Worm (Caenorhabditis elegans): ENCODE results near the gene nas-4.

ce11 chrIII:6439854-6440253 lies 24.4 kb upstream of the nas-4 start:
- no peak for TF ChIP-seq flt-1 (GFP tag; IDR thresholded peaks at IDR 0.05)
- no peak for TF ChIP-seq ztf-29 (GFP tag; IDR thresholded peaks at IDR 0.05)
- TF ChIP-seq cog-1 (tag; optimal IDR thresholded peaks at IDR 0.05): no peak
- TF ChIP-seq ztf-23 (GFP tag; IDR thresholded peaks at IDR 0.05): no peak
- no peak for TF ChIP-seq klf-2 (GFP tag; conservative IDR thresholded peaks at IDR 0.05)
- no peak for TF ChIP-seq med-1 (GFP tag; optimal IDR thresholded peaks at IDR 0.05; ENCODE audit: insufficient read depth)

Measured in whole organism, midembryonic.